Fruit fly (Drosophila melanogaster): ENCODE data around the gene CG15172.
A peak's percentile ranks its signal among the peaks of the same experiment; 100 is the strongest.

The CG15172 gene

dm6 chr2L:19021278-19022220, 668 bp upstream of the CG15172 start (continued):
- TF ChIP-seq sens (GFP tag): peak; percentile 95
- TF ChIP-seq az2 (GFP tag; optimal IDR thresholded peaks at IDR 0.05): peak; percentile 75
- no peak for TF ChIP-seq eve (GFP tag; optimal IDR thresholded peaks at IDR 0.05)
- 0 out of 2 replicates have a peak, but pooled peaks have one; percentile 35 for TF ChIP-seq gsb (GFP tag; IDR thresholded peaks at IDR 0.05)
- TF ChIP-seq Hr78 (GFP tag; optimal IDR thresholded peaks at IDR 0.05): peak in 1 of 2 experiments; percentile 68
- peak; percentile 52; the same call in 1 of the 2 replicates for TF ChIP-seq ranshi (GFP tag; IDR thresholded peaks at IDR 0.05)
- peak; percentile 74 for TF ChIP-seq nom (GFP tag; optimal IDR thresholded peaks at IDR 0.05)
- TF ChIP-seq CG7271 (tag; optimal IDR thresholded peaks at IDR 0.05): no peak
- no peak for TF ChIP-seq bigmax (GFP tag; optimal IDR thresholded peaks at IDR 0.05)
- no peak for TF ChIP-seq vfl (GFP tag; optimal IDR thresholded peaks at IDR 0.05)
- peak; percentile 73 for TF ChIP-seq Med (GFP tag)
- peak; percentile 69 for TF ChIP-seq Xbp1 (GFP tag; optimal IDR thresholded peaks at IDR 0.05)
- peak; percentile 4 for TF ChIP-seq CG15073 (GFP tag; optimal IDR thresholded peaks at IDR 0.05)
- TF ChIP-seq kah (GFP tag; optimal IDR thresholded peaks at IDR 0.05): peak; percentile 38
- peak; percentile 71 for TF ChIP-seq HHEX (GFP tag; optimal IDR thresholded peaks at IDR 0.05)
- TF ChIP-seq hkb (optimal IDR thresholded peaks at IDR 0.05): no peak
- peak; percentile 70 for TF ChIP-seq hkb (GFP tag; IDR thresholded peaks at IDR 0.05)
- peak; percentile 72 for TF ChIP-seq Asciz (GFP tag; optimal IDR thresholded peaks at IDR 0.05)
- peak; percentile 80 for TF ChIP-seq twi (tag; optimal IDR thresholded peaks at IDR 0.05)
- peak; percentile 59; the same call in 1 of the 3 replicates for TF ChIP-seq gce (GFP tag; IDR thresholded peaks at IDR 0.05)
- TF ChIP-seq Chrac-16 (GFP tag; optimal IDR thresholded peaks at IDR 0.05): peak; percentile 63
- TF ChIP-seq CG31365 (tag; optimal IDR thresholded peaks at IDR 0.05): peak; percentile 25
- peak; percentile 55 for TF ChIP-seq CG4328 (GFP tag; optimal IDR thresholded peaks at IDR 0.05)
- peak; percentile 74; the same call in 1 of the 2 replicates for TF ChIP-seq CG32767 (GFP tag; IDR thresholded peaks at IDR 0.05)
- TF ChIP-seq CG13424 (tag; optimal IDR thresholded peaks at IDR 0.05): peak; percentile 89
- TF ChIP-seq stc (GFP tag; IDR thresholded peaks at IDR 0.05): 0 out of 2 replicates have a peak, but pooled peaks have one; percentile 39
- TF ChIP-seq sima (GFP tag; optimal IDR thresholded peaks at IDR 0.05): no peak
- TF ChIP-seq esg (GFP tag; conservative IDR thresholded peaks at IDR 0.05): peak; percentile 74
- TF ChIP-seq dpn (GFP tag; optimal IDR thresholded peaks at IDR 0.05): peak; percentile 4 to 72
- TF ChIP-seq CG10543 (GFP tag; optimal IDR thresholded peaks at IDR 0.05): peak; percentile 96
- TF ChIP-seq CG33557 (GFP tag; optimal IDR thresholded peaks at IDR 0.05): peak; percentile 37
- TF ChIP-seq sd (tag; optimal IDR thresholded peaks at IDR 0.05): peak; percentile 53
- peak; percentile 57 for TF ChIP-seq ind (GFP tag; optimal IDR thresholded peaks at IDR 0.05)
- no peak for TF ChIP-seq ase (GFP tag; IDR thresholded peaks at IDR 0.05)
- TF ChIP-seq Nf-YA (GFP tag; IDR thresholded peaks at IDR 0.05): peak; percentile 38; the same call in 1 of the 2 replicates
- TF ChIP-seq CG13296 (GFP tag; optimal IDR thresholded peaks at IDR 0.05): peak; percentile 80
- TF ChIP-seq CG8290 (GFP tag; optimal IDR thresholded peaks at IDR 0.05): peak; percentile 25
- TF ChIP-seq CG8290 (tag; optimal IDR thresholded peaks at IDR 0.05): no peak
- peak; percentile 49 for TF ChIP-seq mirr (GFP tag; optimal IDR thresholded peaks at IDR 0.05)
- TF ChIP-seq Hmx (GFP tag; optimal IDR thresholded peaks at IDR 0.05): no peak
- TF ChIP-seq CG6254 (GFP tag; optimal IDR thresholded peaks at IDR 0.05): peak; percentile 49
- no peak for TF ChIP-seq Lim3 (GFP tag; IDR thresholded peaks at IDR 0.05)
- peak; percentile 80 for TF ChIP-seq CG34376 (GFP tag; optimal IDR thresholded peaks at IDR 0.05)
- TF ChIP-seq nerfin-2 (GFP tag; IDR thresholded peaks at IDR 0.05; ENCODE audit: partially characterized antibody): no peak
- TF ChIP-seq oc (tag; optimal IDR thresholded peaks at IDR 0.05): peak; percentile 52
- peak; percentile 65; the same call in 1 of the 2 replicates for TF ChIP-seq ttk (GFP tag; IDR thresholded peaks at IDR 0.05)
- TF ChIP-seq CrebB (tag; optimal IDR thresholded peaks at IDR 0.05): peak; percentile 65
- no peak for TF ChIP-seq CG9797 (GFP tag; optimal IDR thresholded peaks at IDR 0.05)
- no peak for TF ChIP-seq CG4360 (GFP tag; IDR thresholded peaks at IDR 0.05)
